Fruit fly (Drosophila melanogaster): ENCODE data around the gene Rala.
A peak's percentile ranks its signal among the peaks of the same experiment; 100 is the strongest.

Gene Rala

DNA sequence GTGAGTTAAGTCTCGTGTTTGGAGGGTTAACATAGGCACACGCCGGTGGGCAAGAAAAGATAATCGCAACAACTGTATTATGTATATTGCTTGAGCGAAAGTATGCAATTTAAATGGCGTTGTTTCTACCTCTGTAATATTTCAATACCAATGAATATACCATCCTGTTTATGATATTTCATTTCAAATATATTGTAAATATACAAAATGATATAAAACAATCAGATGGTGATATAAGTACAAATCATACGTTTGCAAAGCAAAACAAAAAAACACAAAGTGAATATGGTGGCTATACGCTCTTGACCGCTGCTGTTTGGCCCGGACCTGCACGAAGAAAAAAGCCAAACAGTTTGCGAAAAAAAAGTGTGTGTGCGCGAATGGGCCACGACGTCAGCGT is 28.8 kb upstream of the Rala start (continued):
- no peak for TF ChIP-seq Opbp (GFP tag; IDR thresholded peaks at IDR 0.05; ENCODE audit: partially characterized antibody)
- peak; percentile 55 for TF ChIP-seq D19B (GFP tag; optimal IDR thresholded peaks at IDR 0.05)
- no peak for TF ChIP-seq pfk (GFP tag; optimal IDR thresholded peaks at IDR 0.05)
- TF ChIP-seq ftz-f1 (GFP tag; optimal IDR thresholded peaks at IDR 0.05): no peak
- TF ChIP-seq CG3838 (GFP tag; optimal IDR thresholded peaks at IDR 0.05): no peak
- peak; percentile 13 for TF ChIP-seq schlank (tag; optimal IDR thresholded peaks at IDR 0.05)
- TF ChIP-seq maf-S (GFP tag; optimal IDR thresholded peaks at IDR 0.05): no peak
- no peak for TF ChIP-seq CG33213 (GFP tag; optimal IDR thresholded peaks at IDR 0.05)
- TF ChIP-seq bcd (GFP tag; optimal IDR thresholded peaks at IDR 0.05): peak; percentile 79
- peak; percentile 44; the same call in 1 of the 3 replicates for TF ChIP-seq gce (GFP tag; IDR thresholded peaks at IDR 0.05)
- TF ChIP-seq org-1 (GFP tag; optimal IDR thresholded peaks at IDR 0.05): peak; percentile 68
- peak; percentile 65 for TF ChIP-seq tio (GFP tag; optimal IDR thresholded peaks at IDR 0.05)
- no peak for TF ChIP-seq CG14860 (GFP tag; IDR thresholded peaks at IDR 0.05; ENCODE audit: partially characterized antibody)
- peak; percentile 84 for TF ChIP-seq lbe (GFP tag; optimal IDR thresholded peaks at IDR 0.05)
- TF ChIP-seq CG9215 (GFP tag; IDR thresholded peaks at IDR 0.05): peak; percentile 61
- peak; percentile 37 for TF ChIP-seq Chrac-16 (GFP tag; optimal IDR thresholded peaks at IDR 0.05)
- TF ChIP-seq usp (GFP tag; optimal IDR thresholded peaks at IDR 0.05): no peak
- peak; percentile 62 for TF ChIP-seq CG14014 (GFP tag; IDR thresholded peaks at IDR 0.05)
- TF ChIP-seq CG1529 (GFP tag; optimal IDR thresholded peaks at IDR 0.05): peak; percentile 48
- peak; percentile 21 for TF ChIP-seq CG13123 (GFP tag; optimal IDR thresholded peaks at IDR 0.05)
- peak; percentile 26 for TF ChIP-seq exex (tag; optimal IDR thresholded peaks at IDR 0.05)
- no peak for TF ChIP-seq Ets97D (GFP tag; optimal IDR thresholded peaks at IDR 0.05)
- TF ChIP-seq pho (GFP tag; optimal IDR thresholded peaks at IDR 0.05): no peak
- peak; percentile 66 for TF ChIP-seq CG10979 (tag; optimal IDR thresholded peaks at IDR 0.05)
- TF ChIP-seq z (GFP tag; IDR thresholded peaks at IDR 0.05): no peak
- peak; percentile 64 for TF ChIP-seq Rfx (GFP tag; IDR thresholded peaks at IDR 0.05)
- TF ChIP-seq CG10274 (GFP tag; optimal IDR thresholded peaks at IDR 0.05): peak; percentile 34
- peak; percentile 90 for TF ChIP-seq Drgx (GFP tag; IDR thresholded peaks at IDR 0.05)
- peak; percentile 64 for TF ChIP-seq ci (GFP tag; IDR thresholded peaks at IDR 0.05)
- TF ChIP-seq CG8089 (GFP tag; optimal IDR thresholded peaks at IDR 0.05): no peak
- no peak for TF ChIP-seq HLHmδ (GFP tag; optimal IDR thresholded peaks at IDR 0.05)
- TF ChIP-seq dmrt11E (tag; optimal IDR thresholded peaks at IDR 0.05): peak; percentile 52
- TF ChIP-seq croc (GFP tag; conservative IDR thresholded peaks at IDR 0.05): peak; percentile 38; the same call in 1 of the 3 replicates
- TF ChIP-seq CG32772 (GFP tag; IDR thresholded peaks at IDR 0.05): no peak
- TF ChIP-seq Dbx (GFP tag; IDR thresholded peaks at IDR 0.05): peak; percentile 50; the same call in 1 of the 3 replicates
- TF ChIP-seq CG18262 (tag; optimal IDR thresholded peaks at IDR 0.05): peak; percentile 74
- no peak for TF ChIP-seq Awh (GFP tag; IDR thresholded peaks at IDR 0.05)
- peak; percentile 49; the same call in 1 of the 3 replicates for TF ChIP-seq ken (GFP tag; IDR thresholded peaks at IDR 0.05)
- TF ChIP-seq Trl (optimal IDR thresholded peaks at IDR 0.05): no peak
- no peak for TF ChIP-seq Trl (GFP tag; optimal IDR thresholded peaks at IDR 0.05)
- TF ChIP-seq fu2 (GFP tag; optimal IDR thresholded peaks at IDR 0.05): no peak
- no peak for TF ChIP-seq ro (GFP tag; IDR thresholded peaks at IDR 0.05)
- TF ChIP-seq otp (GFP tag; IDR thresholded peaks at IDR 0.05): 0 out of 3 replicates have a peak, but pooled peaks have one; percentile 8
- TF ChIP-seq al (GFP tag; IDR thresholded peaks at IDR 0.05): peak; percentile 48; the same call in 1 of the 2 replicates
- TF ChIP-seq CHES-1-like (GFP tag; optimal IDR thresholded peaks at IDR 0.05): no peak
- peak; percentile 23; the same call in 1 of the 2 replicates for TF ChIP-seq wor (GFP tag; IDR thresholded peaks at IDR 0.05)
- TF ChIP-seq Side (GFP tag; optimal IDR thresholded peaks at IDR 0.05): no peak
- TF ChIP-seq Hr3 (GFP tag; optimal IDR thresholded peaks at IDR 0.05): peak; percentile 54
- TF ChIP-seq dpn (GFP tag; optimal IDR thresholded peaks at IDR 0.05): peak; percentile 31 to 60
- TF ChIP-seq Lhr (GFP tag; optimal IDR thresholded peaks at IDR 0.05): no peak
- TF ChIP-seq CG13624 (GFP tag; optimal IDR thresholded peaks at IDR 0.05): no peak
- TF ChIP-seq unc-4 (GFP tag; IDR thresholded peaks at IDR 0.05; ENCODE audit: partially characterized antibody): no peak
- no peak for TF ChIP-seq Atf-2 (GFP tag; optimal IDR thresholded peaks at IDR 0.05)
